Fruit fly (Drosophila melanogaster) whole organism, pupa: ENCODE results near the gene Rcd7.

ENCODE experiments used
- CG10348 ChIP-seq: fragments of 200-800 bp; sonication (Bioruptor generic); IDR thresholded peaks from 2 replicates; pipeline ENCODE4 v1.3.6; 2022; ENCODE audit warnings: missing biosample characterization, missing genetic modification characterization
- CG12605 ChIP-seq: fragments of 200-800 bp; sonication (Bioruptor generic); IDR thresholded peaks from 2 replicates; pipeline ENCODE4 v1.3.6; 2022; ENCODE audit warnings: missing biosample characterization, missing genetic modification characterization
- CG13204 ChIP-seq: fragments of 200-800 bp; sonication (Bioruptor generic); optimal IDR thresholded peaks from 2 replicates; lab custom pipeline; 2018; ENCODE audit warnings: missing biosample characterization, mild to moderate bottlenecking, missing genetic modification characterization, moderate library complexity
- CG14655 ChIP-seq: fragments of 200-800 bp; sonication (Bioruptor generic); optimal IDR thresholded peaks from 3 replicates; lab custom pipeline; 2017; ENCODE audit warnings: mild to moderate bottlenecking, missing biosample characterization, missing genetic modification reagents, missing genetic modification characterization
- CG15710 ChIP-seq: fragments of 200-800 bp; sonication (Bioruptor generic); optimal IDR thresholded peaks from 2 replicates; lab custom pipeline; 2018; ENCODE audit warnings: missing biosample characterization, mild to moderate bottlenecking, missing genetic modification characterization, moderate library complexity
- CG17806 ChIP-seq: fragments of 200-800 bp; sonication (Bioruptor generic); optimal IDR thresholded peaks from 2 replicates; lab custom pipeline; 2018; ENCODE audit warnings: missing biosample characterization, mild to moderate bottlenecking, missing genetic modification characterization, moderate library complexity
- CG32121 ChIP-seq: fragments of 200-800 bp; sonication (Bioruptor generic); IDR thresholded peaks from 2 replicates; pipeline ENCODE4 v1.3.6; 2022; ENCODE audit warnings: missing biosample characterization, missing genetic modification characterization
- CG34367 ChIP-seq: fragments of 200-800 bp; sonication (Bioruptor generic); optimal IDR thresholded peaks from 2 replicates; lab custom pipeline; 2018; ENCODE audit warnings: missing biosample characterization, mild to moderate bottlenecking, missing genetic modification characterization
- CG4496 ChIP-seq: fragments of 200-800 bp; sonication (Bioruptor generic); IDR thresholded peaks from 3 replicates; pipeline ENCODE4 v1.3.6; 2022; ENCODE audit warnings: missing biosample characterization, missing genetic modification characterization
- CG8159 ChIP-seq: fragments of 200-800 bp; sonication (Bioruptor generic); optimal IDR thresholded peaks from 3 replicates; lab custom pipeline; 2018; ENCODE audit warnings: missing biosample characterization, mild to moderate bottlenecking, missing genetic modification characterization, moderate library complexity
- CG8301 ChIP-seq: fragments of 200-800 bp; sonication (Bioruptor generic); optimal IDR thresholded peaks from 2 replicates; lab custom pipeline; 2018; ENCODE audit warnings: missing biosample characterization, mild to moderate bottlenecking, missing genetic modification characterization
- CG9948 ChIP-seq: fragments of 200-800 bp; sonication (Bioruptor generic); optimal IDR thresholded peaks from 2 replicates; lab custom pipeline; 2018; ENCODE audit warnings: missing biosample characterization, mild to moderate bottlenecking, missing genetic modification characterization, moderate library complexity
- D1 ChIP-seq: fragments of 200-800 bp; sonication (Bioruptor generic); optimal IDR thresholded peaks from 2 replicates; lab custom pipeline; 2018; ENCODE audit warnings: missing biosample characterization, mild to moderate bottlenecking, missing genetic modification characterization, moderate library complexity
- EcR ChIP-seq: fragments of 200-800 bp; sonication (Bioruptor generic); optimal IDR thresholded peaks from 3 replicates; lab custom pipeline; 2019; ENCODE audit warnings: missing biosample characterization, missing genetic modification characterization, mild to moderate bottlenecking, moderate library complexity, missing genetic modification reagents
- Ets98B ChIP-seq: fragments of 200-800 bp; sonication (Bioruptor generic); IDR thresholded peaks from 2 replicates; pipeline ENCODE4 v1.3.6; 2022; ENCODE audit warnings: missing biosample characterization, missing genetic modification characterization
- Pif1A ChIP-seq: fragments of 200-800 bp; sonication (Bioruptor generic); optimal IDR thresholded peaks from 3 replicates; lab custom pipeline; 2016; ENCODE audit warnings: missing biosample characterization, missing genetic modification characterization
- Pif1B ChIP-seq: fragments of 200-800 bp; sonication (Bioruptor generic); optimal IDR thresholded peaks from 3 replicates; lab custom pipeline; 2016; ENCODE audit warnings: missing biosample characterization, missing genetic modification characterization
- Snoo ChIP-seq: fragments of 200-800 bp; sonication (Bioruptor generic); optimal IDR thresholded peaks from 3 replicates; lab custom pipeline; 2017; ENCODE audit warnings: missing biosample characterization, mild to moderate bottlenecking, missing genetic modification characterization, inconsistent platforms
- fd96Ca ChIP-seq: fragments of 200-800 bp; sonication (Bioruptor generic); IDR thresholded peaks from 3 replicates; pipeline ENCODE4 v1.3.6; 2022; ENCODE audit warnings: missing biosample characterization, missing genetic modification characterization
- gl ChIP-seq: fragments of 200-800 bp; sonication (Bioruptor generic); optimal IDR thresholded peaks from 2 replicates; lab custom pipeline; 2018; ENCODE audit warnings: missing biosample characterization, mild to moderate bottlenecking, missing genetic modification characterization
- rn ChIP-seq: fragments of 200-800 bp; sonication (Bioruptor generic); IDR thresholded peaks from 2 replicates; pipeline ENCODE4 v1.3.6; 2022; ENCODE audit warnings: missing biosample characterization, missing genetic modification characterization

Rcd7 gene

DNA sequence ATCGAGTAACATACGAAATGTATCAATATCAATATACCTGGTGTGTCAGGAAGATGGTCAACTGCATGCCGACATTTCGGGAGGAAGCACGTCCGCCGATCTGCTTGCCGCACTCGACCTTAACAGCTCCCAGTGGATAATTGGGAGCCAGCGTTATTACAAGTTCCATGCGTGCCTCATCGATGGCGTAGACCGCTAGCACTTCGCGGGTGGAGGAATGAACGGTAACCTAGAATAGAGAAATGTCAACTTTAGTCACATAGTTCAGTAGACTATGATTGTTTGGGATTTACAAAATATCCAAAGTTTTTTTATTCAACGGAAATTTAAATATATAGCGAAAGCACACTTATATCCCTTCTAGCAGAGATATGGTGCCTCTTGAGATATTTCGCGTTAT, at the start of gene Rcd7, which contains the start of gene CG46435:
Gene Rcd7, plus strand, starts transcription at position 301 of the 400 bp plus-strand sequence.
Gene CG46435, plus strand, starts transcription at position 301 of the 400 bp plus-strand sequence.
- TF ChIP-seq CG32121 (no peak), CG13204 (no peak), CG15710 (tag; lab: Kevin White, UChicago) (no peak), gl (tag; lab: Kevin White, UChicago) (no peak), CG9948 (tag; lab: Kevin White, UChicago) (no peak), EcR (GFP tag; lab: Kevin White, UChicago) (no peak), CG10348 (GFP tag; lab: Robert Waterston, UW) (no peak), CG8301 (tag; lab: Kevin White, UChicago) (no peak), Snoo (tag; lab: Kevin White, UChicago) (no peak), fd96Ca (GFP tag; lab: Robert Waterston, UW) (no peak), CG34367 (tag; lab: Kevin White, UChicago) (no peak), CG12605 (no peak), CG8159 (tag; lab: Kevin White, UChicago) (no peak)

DNA sequence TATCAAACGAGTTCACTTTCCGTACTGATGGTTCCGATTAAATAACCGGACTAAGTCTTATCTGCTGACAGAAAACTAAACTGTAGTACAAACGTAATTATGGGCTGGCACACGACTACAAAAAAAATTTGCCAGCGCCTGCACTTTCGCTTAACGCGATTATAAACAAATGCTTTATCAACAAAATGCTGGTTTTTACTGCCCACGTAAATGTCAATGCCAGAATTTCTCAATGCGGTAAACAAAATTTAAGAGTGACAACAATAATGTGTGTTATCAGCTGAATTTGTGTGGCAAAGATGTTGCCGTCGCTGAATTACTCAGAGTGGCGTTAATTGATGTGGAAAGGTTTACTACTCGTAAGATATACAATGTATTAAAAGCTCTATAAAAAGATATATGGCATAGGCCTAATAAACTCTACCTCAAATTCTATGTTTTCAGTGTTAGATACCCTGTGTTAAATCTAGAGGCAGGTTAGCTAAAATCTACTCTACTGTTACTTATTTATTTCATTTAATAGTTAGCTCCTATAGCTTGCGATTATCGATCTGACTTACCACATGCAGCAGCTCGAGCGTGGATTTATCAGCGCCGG, 48.8 kb upstream of the Rcd7 start:
- TF ChIP-seq CG14655 (no peak), CG4496 (GFP tag; lab: Robert Waterston, UW) (no peak), Ets98B (GFP tag; lab: Robert Waterston, UW) (no peak), CG32121 (no peak), Pif1A (no peak), CG9948 (tag; lab: Kevin White, UChicago) (no peak), CG8159 (tag; lab: Kevin White, UChicago) (no peak), D1 (tag; lab: Kevin White, UChicago) (no peak), CG15710 (tag; lab: Kevin White, UChicago) (no peak), gl (tag; lab: Kevin White, UChicago) (no peak), rn (GFP tag; lab: Robert Waterston, UW) (no peak), Snoo (tag; lab: Kevin White, UChicago) (no peak), CG17806 (tag; lab: Kevin White, UChicago) (no peak), CG13204 (no peak), CG8301 (tag; lab: Kevin White, UChicago) (no peak)

DNA sequence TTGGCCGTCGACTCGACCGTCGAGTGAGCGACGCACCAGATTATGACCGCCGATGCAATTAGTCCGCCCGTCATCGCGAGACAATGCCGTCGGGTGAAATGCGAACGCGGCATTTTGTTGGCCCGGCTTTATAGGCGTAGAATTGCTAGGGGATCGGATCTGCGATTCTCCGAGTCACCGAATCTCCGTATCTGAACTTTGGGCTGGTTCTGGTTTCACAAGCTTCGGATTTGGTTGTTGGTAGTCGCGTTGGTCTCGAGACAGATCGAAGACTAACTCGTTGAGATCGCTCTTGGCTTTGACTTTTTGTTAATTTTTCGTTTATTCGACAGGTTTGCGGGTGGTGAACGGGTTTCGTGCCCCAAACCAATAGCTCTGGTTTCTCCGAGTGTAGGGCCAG, 48.3 kb upstream of the Rcd7 start:
- TF ChIP-seq CG14655 (peak; percentile 8), EcR (GFP tag; lab: Kevin White, UChicago) (no peak), CG4496 (GFP tag; lab: Robert Waterston, UW) (0 out of 3 replicates have a peak, but pooled peaks have one; percentile 11), CG13204 (peak; percentile 6)

DNA sequence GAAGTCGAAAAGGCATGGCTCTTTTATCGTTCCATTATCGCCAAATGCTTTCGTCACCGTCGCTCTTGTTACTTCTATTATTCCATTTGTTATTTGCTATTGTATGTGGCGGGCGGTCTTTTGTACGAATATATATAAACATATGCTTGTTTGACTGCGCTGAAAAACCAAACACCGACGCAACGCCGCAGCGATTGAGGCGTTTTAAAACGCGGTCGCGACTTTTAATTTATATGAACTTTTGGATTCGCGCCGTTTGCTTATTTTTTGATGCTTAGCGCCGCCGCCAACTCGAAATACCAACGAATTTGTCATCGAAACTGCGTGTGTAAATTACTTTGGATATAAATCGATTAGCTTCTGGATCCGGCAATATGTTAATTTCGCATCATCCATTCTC, 47.8 kb upstream of the Rcd7 start:
- TF ChIP-seq CG15710 (tag; lab: Kevin White, UChicago) (no peak), CG13204 (no peak), rn (GFP tag; lab: Robert Waterston, UW) (no peak), gl (tag; lab: Kevin White, UChicago) (no peak), Pif1B (GFP tag; lab: Kevin White, UChicago) (no peak), EcR (GFP tag; lab: Kevin White, UChicago) (no peak), Ets98B (GFP tag; lab: Robert Waterston, UW) (no peak), CG32121 (no peak), CG10348 (GFP tag; lab: Robert Waterston, UW) (no peak), CG14655 (no peak), CG9948 (tag; lab: Kevin White, UChicago) (no peak), CG4496 (GFP tag; lab: Robert Waterston, UW) (no peak)

DNA sequence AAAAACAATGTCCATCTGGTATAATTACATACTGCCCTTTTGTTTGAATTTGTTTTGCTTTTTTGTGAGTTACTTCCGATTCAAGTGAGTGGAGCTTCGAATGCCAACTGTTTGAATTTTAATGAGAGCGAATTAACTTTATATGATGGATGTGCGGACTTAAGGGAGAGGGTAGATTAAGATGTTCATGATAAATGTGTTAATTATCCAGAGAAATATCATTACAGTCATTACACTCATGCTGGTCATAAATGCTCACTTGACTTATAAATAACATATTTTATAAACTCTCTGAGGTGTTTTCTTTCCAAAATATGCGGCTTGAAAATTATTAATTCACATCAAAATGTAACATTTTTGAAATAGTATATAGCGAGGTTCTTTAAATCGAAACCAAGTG, 47.3 kb upstream of the Rcd7 start, which contains the start of gene CG9449:
Gene CG9449, minus strand, starts transcription at position 101 of the 400 bp plus-strand sequence.
- TF ChIP-seq CG15710 (tag; lab: Kevin White, UChicago) (no peak), CG14655 (no peak), Snoo (tag; lab: Kevin White, UChicago) (no peak), fd96Ca (GFP tag; lab: Robert Waterston, UW) (no peak), gl (tag; lab: Kevin White, UChicago) (no peak)

DNA sequence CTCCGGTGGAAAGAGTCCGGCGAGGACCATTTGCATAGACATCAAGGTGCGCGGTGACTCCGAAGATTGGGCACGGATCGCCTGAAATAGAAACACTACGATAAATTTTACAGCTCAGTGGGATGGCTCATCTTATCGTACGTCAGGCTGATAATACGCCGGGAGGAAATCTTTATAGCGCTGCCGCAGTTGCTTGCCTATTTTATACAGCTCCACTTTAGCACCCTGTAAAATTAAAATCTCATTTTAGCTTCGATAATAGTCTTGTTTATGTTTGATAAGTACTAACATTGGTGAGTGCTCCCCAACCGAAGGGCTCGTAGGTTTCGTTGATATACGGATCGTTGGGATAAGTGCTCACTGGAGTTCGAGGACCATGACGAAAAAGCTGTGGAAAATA, 45.6 kb upstream of the Rcd7 start:
- no peak for TF ChIP-seq CG13204
- no peak for TF ChIP-seq Pif1B (GFP tag; lab: Kevin White, UChicago)
- TF ChIP-seq CG8301 (tag; lab: Kevin White, UChicago): no peak
- no peak for TF ChIP-seq CG10348 (GFP tag; lab: Robert Waterston, UW)
- no peak for TF ChIP-seq CG15710 (tag; lab: Kevin White, UChicago)

DNA sequence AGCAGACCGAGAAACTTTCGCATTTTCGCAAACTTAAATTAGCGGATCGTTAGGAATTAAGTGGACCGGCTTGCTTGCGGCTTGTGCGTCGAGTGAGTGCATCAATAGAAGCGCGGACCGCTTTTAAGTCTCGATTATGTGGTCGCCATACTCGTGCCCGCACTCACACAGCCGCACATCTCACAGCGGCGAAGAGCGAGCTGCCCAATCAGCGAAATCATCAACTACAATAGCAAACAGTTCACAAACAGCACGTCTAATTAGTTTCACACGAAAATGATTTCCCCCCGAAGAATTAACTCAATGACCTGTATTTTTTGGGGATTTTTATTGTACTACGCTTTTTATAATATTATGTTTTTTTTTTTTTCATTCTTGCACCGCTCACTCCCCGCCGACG, 44.2 kb upstream of the Rcd7 start, which contains the start of gene CG9451:
Gene CG9451, minus strand, starts transcription at position 101 of the 400 bp plus-strand sequence.
- TF ChIP-seq gl (tag; lab: Kevin White, UChicago): no peak
- no peak for TF ChIP-seq CG17806 (tag; lab: Kevin White, UChicago)
- no peak for TF ChIP-seq CG10348 (GFP tag; lab: Robert Waterston, UW)
- no peak for TF ChIP-seq Snoo (tag; lab: Kevin White, UChicago)
- TF ChIP-seq Pif1A: no peak
- TF ChIP-seq CG8301 (tag; lab: Kevin White, UChicago): no peak
- no peak for TF ChIP-seq CG4496 (GFP tag; lab: Robert Waterston, UW)
- no peak for TF ChIP-seq CG13204
- no peak for TF ChIP-seq Pif1B (GFP tag; lab: Kevin White, UChicago)
- TF ChIP-seq CG9948 (tag; lab: Kevin White, UChicago): no peak
- TF ChIP-seq CG8159 (tag; lab: Kevin White, UChicago): no peak
- no peak for TF ChIP-seq CG14655
- no peak for TF ChIP-seq CG15710 (tag; lab: Kevin White, UChicago)
